Fruit fly (Drosophila melanogaster) whole organism, wandering third instar larva: Measurements from ENCODE around the gene CG9356.

Experiments
- Abd-B ChIP-seq: fragments of >200 bp; optimal IDR thresholded peaks from 2 replicates; lab custom pipeline; 2017; ENCODE audit warnings: missing biosample characterization, missing genetic modification characterization
- CG32264 ChIP-seq: fragments of 200-800 bp; sonication (Bioruptor generic); optimal IDR thresholded peaks from 2 replicates; lab custom pipeline; 2016; ENCODE audit warnings: missing biosample characterization, missing genetic modification characterization
- CG9705 ChIP-seq: fragments of 200-800 bp; sonication (Bioruptor generic); optimal IDR thresholded peaks from 2 replicates; lab custom pipeline; 2018; ENCODE audit warnings: missing biosample characterization, mild to moderate bottlenecking, missing genetic modification characterization
- CrebA ChIP-seq: fragments of 200-800 bp; sonication (Bioruptor generic); optimal IDR thresholded peaks from 2 replicates; lab custom pipeline; 2016; ENCODE audit warnings: missing biosample characterization, mild to moderate bottlenecking, missing genetic modification characterization, borderline replicate concordance
- Dfd ChIP-seq: fragments of >200 bp; optimal IDR thresholded peaks from 2 replicates; lab custom pipeline; 2017; ENCODE audit warnings: missing biosample characterization, missing genetic modification characterization
- Dif ChIP-seq: fragments of 200-275, 200-300 bp; sonication (Bioruptor generic); optimal IDR thresholded peaks from 2 replicates; lab custom pipeline; 2018; ENCODE audit warnings: missing biosample characterization, missing genetic modification characterization; ENCODE audit not compliant: partially characterized antibody
- GATAd ChIP-seq: sonication (Bioruptor generic); optimal IDR thresholded peaks from 2 replicates; lab custom pipeline; 2016; ENCODE audit warnings: missing biosample characterization, missing genetic modification characterization
- HLH106 ChIP-seq: fragments of 200-800 bp; optimal IDR thresholded peaks from 3 replicates; lab custom pipeline; 2019; ENCODE audit warnings: missing biosample characterization, mild to moderate bottlenecking, missing genetic modification characterization, moderate library complexity
- Hnf4 ChIP-seq: fragments of 200-800 bp; sonication (Bioruptor generic); optimal IDR thresholded peaks from 2 replicates; lab custom pipeline; 2016; ENCODE audit warnings: missing biosample characterization, mild to moderate bottlenecking, missing genetic modification characterization
- Hr78 ChIP-seq: fragments of >200 bp; optimal IDR thresholded peaks from 2 replicates; lab custom pipeline; 2017; ENCODE audit warnings: missing biosample characterization, missing genetic modification characterization
- Hr83 ChIP-seq: fragments of 200-300 bp; sonication (Bioruptor generic); optimal IDR thresholded peaks from 2 replicates; lab custom pipeline; 2016; ENCODE audit warnings: missing biosample characterization, mild to moderate bottlenecking, missing genetic modification characterization, moderate library complexity; ENCODE audit not compliant: poor library complexity, severe bottlenecking
- Jra ChIP-seq: sonication (Bioruptor generic); optimal IDR thresholded peaks from 2 replicates; lab custom pipeline; 2016; ENCODE audit warnings: missing biosample characterization, missing genetic modification characterization
- Mio ChIP-seq: sonication (Bioruptor generic); optimal IDR thresholded peaks from 2 replicates; lab custom pipeline; 2016; ENCODE audit warnings: missing biosample characterization, missing genetic modification characterization
- Myc ChIP-seq: fragments of >200 bp; optimal IDR thresholded peaks from 2 replicates; lab custom pipeline; 2017
- OdsH ChIP-seq: fragments of 200-800 bp; sonication (Bioruptor generic); optimal IDR thresholded peaks from 2 replicates; lab custom pipeline; 2016; ENCODE audit warnings: missing biosample characterization, mild to moderate bottlenecking, missing genetic modification characterization
- Rel ChIP-seq, 2 experiments: fragments of 200-800 bp; sonication (Bioruptor generic) in 1 of 2; optimal IDR thresholded peaks; 2 replicates in 1 of 2; 3 replicates in 1 of 2; lab custom pipeline; 2016 to 2019; ENCODE audit warnings: mild to moderate bottlenecking in 2 of 2, missing biosample characterization in 2 of 2, missing genetic modification characterization in 2 of 2, moderate library complexity in 1 of 2
- Sp1 ChIP-seq: fragments of 200-800 bp; sonication (Bioruptor generic); optimal IDR thresholded peaks from 3 replicates; lab custom pipeline; 2019; ENCODE audit warnings: missing biosample characterization, mild to moderate bottlenecking, missing genetic modification characterization, moderate library complexity
- Vsx2 ChIP-seq: fragments of 200-300, 225-300 bp; sonication (Bioruptor generic); optimal IDR thresholded peaks from 2 replicates; lab custom pipeline; 2018; ENCODE audit warnings: missing biosample characterization, missing genetic modification characterization; ENCODE audit not compliant: partially characterized antibody
- br ChIP-seq: fragments of 200-800 bp; sonication (Bioruptor generic); optimal IDR thresholded peaks from 2 replicates; lab custom pipeline; 2016; ENCODE audit warnings: missing biosample characterization, missing genetic modification characterization
- brk ChIP-seq: fragments of 200-800 bp; sonication (Bioruptor generic); optimal IDR thresholded peaks from 2 replicates; lab custom pipeline; 2016; ENCODE audit warnings: missing biosample characterization, mild to moderate bottlenecking, missing genetic modification characterization
- dl ChIP-seq, 2 experiments: fragments of 175-275, 200-275 bp in 1 of 2; fragments of 200-275 bp in 1 of 2; sonication (Bioruptor generic); optimal IDR thresholded peaks; lab custom pipeline; 2018; ENCODE audit warnings: mild to moderate bottlenecking in 2 of 2, missing biosample characterization in 2 of 2, missing genetic modification characterization in 2 of 2, moderate library complexity in 2 of 2; ENCODE audit not compliant: partially characterized antibody in 2 of 2, insufficient read depth in 1 of 2
- dmrt93B ChIP-seq: fragments of 200-800 bp; sonication (Bioruptor generic); optimal IDR thresholded peaks from 2 replicates; lab custom pipeline; 2018; ENCODE audit warnings: missing biosample characterization, mild to moderate bottlenecking, missing genetic modification characterization
- dsf ChIP-seq: sonication (Bioruptor generic); optimal IDR thresholded peaks from 2 replicates; lab custom pipeline; 2016; ENCODE audit warnings: missing biosample characterization, missing genetic modification characterization, borderline replicate concordance
- ey ChIP-seq: fragments of 200-800 bp; sonication (Bioruptor generic); optimal IDR thresholded peaks from 2 replicates; lab custom pipeline; 2016; ENCODE audit warnings: missing biosample characterization, missing genetic modification characterization
- foxo ChIP-seq, 2 experiments: fragments of 200-800 bp; sonication (Bioruptor generic); optimal IDR thresholded peaks; 2 replicates in 1 of 2; 3 replicates in 1 of 2; lab custom pipeline; 2016 to 2017; ENCODE audit warnings: missing biosample characterization in 2 of 2, missing genetic modification characterization in 2 of 2
- fru ChIP-seq: fragments of 200-800 bp; sonication (Bioruptor generic); optimal IDR thresholded peaks from 3 replicates; lab custom pipeline; 2016; ENCODE audit warnings: missing biosample characterization, mild to moderate bottlenecking, missing genetic modification characterization
- h ChIP-seq: fragments of 200-800 bp; sonication (Bioruptor generic); optimal IDR thresholded peaks from 3 replicates; lab custom pipeline; 2016; ENCODE audit warnings: missing biosample characterization, mild to moderate bottlenecking, missing genetic modification characterization
- jim ChIP-seq: fragments of 175-275, 200-325 bp; sonication (Bioruptor generic); optimal IDR thresholded peaks from 2 replicates; lab custom pipeline; 2016; ENCODE audit warnings: missing biosample characterization, mild to moderate bottlenecking, missing genetic modification characterization
- lola ChIP-seq: fragments of >200 bp; optimal IDR thresholded peaks from 2 replicates; lab custom pipeline; 2017; ENCODE audit warnings: missing biosample characterization, missing genetic modification characterization
- pan ChIP-seq: fragments of >200 bp; optimal IDR thresholded peaks from 2 replicates; lab custom pipeline; 2017
- psq ChIP-seq: fragments of 200-800 bp; sonication (Bioruptor generic); optimal IDR thresholded peaks from 3 replicates; lab custom pipeline; 2017; ENCODE audit warnings: missing biosample characterization, mild to moderate bottlenecking, missing genetic modification characterization, moderate library complexity
- rgr ChIP-seq: fragments of 200-800 bp; sonication (Bioruptor generic); optimal IDR thresholded peaks from 3 replicates; lab custom pipeline; 2016; ENCODE audit warnings: missing biosample characterization, mild to moderate bottlenecking, missing genetic modification characterization
- sage ChIP-seq: fragments of 200-800 bp; sonication (Bioruptor generic); optimal IDR thresholded peaks from 2 replicates; lab custom pipeline; 2016; ENCODE audit warnings: missing biosample characterization, mild to moderate bottlenecking, missing genetic modification characterization
- sv ChIP-seq: fragments of 200-800 bp; sonication (Bioruptor generic); optimal IDR thresholded peaks from 3 replicates; lab custom pipeline; 2016; ENCODE audit warnings: missing biosample characterization, missing genetic modification characterization
- tai ChIP-seq: sonication (Bioruptor generic); optimal IDR thresholded peaks from 2 replicates; lab custom pipeline; 2016; ENCODE audit warnings: missing biosample characterization, missing genetic modification characterization
- usp ChIP-seq: fragments of >200 bp; optimal IDR thresholded peaks from 2 replicates; lab custom pipeline; 2017; ENCODE audit warnings: missing biosample characterization, missing genetic modification characterization
- woc ChIP-seq: sonication (Bioruptor generic); optimal IDR thresholded peaks from 2 replicates; lab custom pipeline; 2016; ENCODE audit warnings: missing biosample characterization, mild to moderate bottlenecking, missing genetic modification characterization

CG9356 gene

DNA sequence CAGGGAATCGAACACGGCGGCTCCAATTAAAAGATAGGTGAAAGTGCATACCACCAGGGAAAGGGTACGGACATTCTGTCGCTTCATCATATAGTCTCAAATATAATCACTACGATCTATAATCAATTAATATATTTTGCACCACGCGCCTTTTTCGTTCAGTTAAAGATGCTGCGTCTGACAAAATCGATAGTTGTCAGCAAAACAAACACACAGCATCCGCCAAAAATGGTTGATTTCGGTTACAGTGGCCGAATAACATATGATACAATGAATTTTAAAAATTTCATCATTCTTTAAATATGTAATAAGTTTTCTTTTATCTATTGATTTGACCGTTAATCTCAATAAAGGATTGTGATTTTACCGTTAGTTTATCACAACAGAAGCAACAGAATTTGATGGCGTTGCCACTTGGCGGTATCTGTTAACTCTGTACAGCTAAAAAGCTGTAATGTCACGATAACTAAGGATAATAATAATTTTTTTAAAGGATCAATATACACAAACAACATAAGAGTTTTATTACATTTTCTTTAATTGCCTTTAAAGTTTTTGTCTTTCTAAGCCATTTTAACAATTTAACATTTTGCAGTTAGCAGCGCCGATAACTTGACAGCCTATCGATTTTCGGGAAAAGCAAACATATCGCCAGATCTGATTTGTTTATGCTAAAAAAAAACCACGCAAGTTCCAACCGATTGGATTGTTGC lies 8.0 kb upstream of the CG9356 start, which contains the start of the genes Task7 and alpha-Man-IIa:
Gene Task7 (minus strand): TSS at position 366 of the 713 bp plus-strand sequence.
Gene alpha-Man-IIa (plus strand): TSS at position 621 of the 713 bp plus-strand sequence.
- TF ChIP-seq Hnf4 (GFP tag; lab: Kevin White, UChicago) (no peak), ey (GFP tag; lab: Kevin White, UChicago) (no peak), Myc (lab: Kevin White, UChicago) (peak; percentile 35), GATAd (no peak)

DNA sequence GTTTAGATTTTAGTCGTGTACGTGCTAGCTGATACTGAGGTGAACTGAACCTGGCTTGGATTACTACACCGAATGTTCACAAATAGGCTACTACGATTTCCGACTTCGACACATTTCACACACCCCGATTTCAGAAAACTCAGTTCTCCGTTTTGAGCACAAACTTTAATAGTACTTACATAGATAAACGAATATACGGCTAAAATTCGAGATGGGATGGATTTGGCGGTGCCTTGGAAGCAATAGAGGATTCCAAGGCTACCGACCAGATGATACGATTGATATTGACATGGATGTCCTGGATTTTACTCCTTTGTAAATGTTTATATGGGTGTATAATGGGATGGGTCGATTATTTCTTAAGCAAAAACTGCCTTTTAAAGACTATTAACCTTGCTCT lies 6.1 kb upstream of the CG9356 start, which contains the start of gene betaTub85D:
Gene betaTub85D (minus strand): TSS at position 101 of the 400 bp plus-strand sequence.
- TF ChIP-seq Mio (no peak), fru (GFP tag; lab: Kevin White, UChicago) (no peak), foxo (GFP tag; optimal IDR thresholded peaks at IDR 0.05; lab: Kevin White, UChicago) (no peak), sage (GFP tag; lab: Kevin White, UChicago) (no peak), psq (no peak), pan (lab: Kevin White, UChicago) (no peak), lola (no peak), dsf (GFP tag; lab: Kevin White, UChicago) (no peak), CrebA (GFP tag; lab: Kevin White, UChicago) (no peak)

DNA sequence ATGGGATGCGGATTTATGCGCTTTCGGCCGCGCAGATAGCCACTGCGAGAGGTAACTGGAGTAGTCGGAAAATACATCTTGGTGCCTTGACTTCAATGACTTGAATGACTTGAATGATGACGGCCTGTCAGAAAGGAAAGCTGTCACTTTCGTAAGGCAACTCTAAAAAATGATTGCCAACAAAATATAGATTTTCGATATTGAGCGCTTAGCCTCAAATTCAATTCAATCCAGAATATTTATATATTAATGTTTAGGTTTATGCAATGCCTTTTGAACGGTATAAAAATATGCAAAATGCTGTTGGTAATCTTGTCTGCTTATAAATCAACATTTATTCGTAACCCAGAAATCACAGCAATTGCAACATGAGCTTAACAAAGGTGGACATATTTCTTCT lies 4.0 kb upstream of the CG9356 start, which contains the start of gene CG44261:
Gene CG44261 (minus strand): TSS at position 101 of the 400 bp plus-strand sequence.
- TF ChIP-seq CG9705 (no peak), Hr83 (GFP tag; lab: Kevin White, UChicago) (no peak), lola (no peak), Hnf4 (GFP tag; lab: Kevin White, UChicago) (no peak), Abd-B (no peak), rgr (GFP tag; lab: Kevin White, UChicago) (no peak), Jra (GFP tag; lab: Kevin White, UChicago) (no peak), fru (GFP tag; lab: Kevin White, UChicago) (no peak), CG32264 (no peak), brk (no peak), OdsH (no peak), foxo (GFP tag; optimal IDR thresholded peaks at IDR 0.05; lab: Kevin White, UChicago) (no peak), ey (GFP tag; lab: Kevin White, UChicago) (no peak), br (GFP tag; lab: Kevin White, UChicago) (no peak), Hr78 (GFP tag; lab: Kevin White, UChicago) (no peak), Dif (no peak), GATAd (no peak), sv (GFP tag; lab: Kevin White, UChicago) (no peak), Vsx2 (GFP tag; lab: Kevin White, UChicago) (no peak)

DNA sequence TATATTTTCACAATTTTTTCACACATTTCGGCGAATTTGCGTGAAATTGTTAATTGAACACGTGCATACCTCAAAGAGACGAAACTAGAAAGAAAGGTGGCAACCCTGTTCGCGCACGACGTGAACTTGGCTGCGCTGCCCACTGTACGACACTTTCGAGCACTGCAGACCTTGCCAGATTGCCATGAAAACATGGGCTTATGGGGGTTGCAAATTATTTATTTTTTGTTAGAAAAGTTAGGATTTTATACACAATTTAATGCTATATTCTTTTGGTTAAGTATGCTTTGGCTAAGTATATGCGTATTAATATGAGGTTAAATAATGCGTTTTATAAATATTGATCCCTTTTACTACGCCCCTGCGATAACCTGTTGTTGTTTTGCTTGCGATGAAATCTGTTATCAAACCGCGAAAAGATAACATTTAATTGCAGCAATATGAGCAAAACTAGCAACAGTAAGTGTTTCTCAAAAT lies 2.9 kb downstream of the CG9356 start, which contains the start of the genes RpL34b and CG8132:
Gene RpL34b (minus strand): TSS at position 100 of the 477 bp plus-strand sequence.
Gene CG8132 (plus strand): TSS at position 369 of the 477 bp plus-strand sequence.
- TF ChIP-seq br (GFP tag; lab: Kevin White, UChicago) (peak; percentile 96), Dif (peak; percentile 17), HLH106 (peak; percentile 97), woc (GFP tag; lab: Kevin White, UChicago) (peak; percentile 86), sv (GFP tag; lab: Kevin White, UChicago) (peak; percentile 97), ey (GFP tag; lab: Kevin White, UChicago) (peak; percentile 93), tai (GFP tag; lab: Kevin White, UChicago) (no peak), CG9705 (peak; percentile 97), h (GFP tag; lab: Kevin White, UChicago) (peak; percentile 98), rgr (GFP tag; lab: Kevin White, UChicago) (peak; percentile 96), Dfd (GFP tag; lab: Kevin White, UChicago) (no peak), Myc (lab: Kevin White, UChicago) (peak; percentile 83), fru (GFP tag; lab: Kevin White, UChicago) (peak; percentile 95), Vsx2 (GFP tag; lab: Kevin White, UChicago) (no peak), Rel (GFP tag; optimal IDR thresholded peaks at IDR 0.05; lab: Kevin White, UChicago) (peak; percentile 73), Rel (tag; optimal IDR thresholded peaks at IDR 0.05; lab: Kevin White, UChicago) (peak; percentile 84), sage (GFP tag; lab: Kevin White, UChicago) (no peak), foxo (GFP tag; optimal IDR thresholded peaks at IDR 0.05; lab: Kevin White, UChicago) (peak; percentile 27 to 98), Hnf4 (GFP tag; lab: Kevin White, UChicago) (peak; percentile 97), OdsH (peak; percentile 93), lola (no peak), Abd-B (no peak), psq (peak; percentile 88), Jra (GFP tag; lab: Kevin White, UChicago) (peak; percentile 96), GATAd (peak; percentile 91), dsf (GFP tag; lab: Kevin White, UChicago) (peak; percentile 90), dmrt93B (GFP tag; lab: Kevin White, UChicago) (peak; percentile 96), usp (GFP tag; lab: Kevin White, UChicago) (no peak), jim (GFP tag; lab: Kevin White, UChicago) (peak; percentile 85), Hr83 (GFP tag; lab: Kevin White, UChicago) (peak; percentile 96), brk (no peak), CG32264 (peak; percentile 73), Mio (peak; percentile 87), Sp1 (peak; percentile 96), Hr78 (GFP tag; lab: Kevin White, UChicago) (no peak), pan (lab: Kevin White, UChicago) (no peak), dl (GFP tag; optimal IDR thresholded peaks at IDR 0.05; lab: Kevin White, UChicago; ENCODE audit: insufficient read depth in 1 of 2, partially characterized antibody in 2 of 2) (no peak)
